Fruit fly (Drosophila melanogaster) whole organism, embryonic: ENCODE data around the gene CG7810.

Experiments
- Abd-B ChIP-seq: fragments of 200-800 bp; sonication (Bioruptor generic); optimal IDR thresholded peaks from 2 replicates; lab custom pipeline; 2018; ENCODE audit warnings: missing biosample characterization, mild to moderate bottlenecking, missing genetic modification characterization, moderate library complexity
- Aef1 ChIP-seq: fragments of 200-800 bp; sonication (Bioruptor generic); IDR thresholded peaks from 3 replicates; pipeline ENCODE4 v1.3.6; 2022; ENCODE audit warnings: missing biosample characterization, missing genetic modification characterization
- CG10209 ChIP-seq: fragments of 200-800 bp; sonication (Bioruptor generic); optimal IDR thresholded peaks from 3 replicates; lab custom pipeline; 2017; ENCODE audit warnings: missing biosample characterization, mild to moderate bottlenecking, missing genetic modification characterization, missing genetic modification reagents
- CG11085 ChIP-seq: fragments of 200-800 bp; sonication (Bioruptor generic); IDR thresholded peaks from 2 replicates; pipeline ENCODE4 v1.3.6; 2022; ENCODE audit warnings: missing biosample characterization, missing genetic modification characterization
- CG11247 ChIP-seq: fragments of 200-800 bp; sonication (Bioruptor generic); IDR thresholded peaks from 2 replicates; pipeline ENCODE4 v1.3.6; 2022; ENCODE audit warnings: missing biosample characterization, missing genetic modification characterization
- CG11695 ChIP-seq: fragments of 200-800 bp; sonication (Bioruptor generic); IDR thresholded peaks from 3 replicates; pipeline ENCODE4 v1.3.6; 2022; ENCODE audit warnings: missing biosample characterization, missing genetic modification characterization
- CG12391 ChIP-seq: fragments of 200-800 bp; sonication (Bioruptor generic); optimal IDR thresholded peaks from 3 replicates; lab custom pipeline; 2018; ENCODE audit warnings: missing biosample characterization, mild to moderate bottlenecking, missing genetic modification characterization, moderate library complexity
- CG14965 ChIP-seq: fragments of 200-800 bp; sonication (Bioruptor generic); optimal IDR thresholded peaks from 2 replicates; lab custom pipeline; 2016; ENCODE audit warnings: missing biosample characterization, missing genetic modification characterization, borderline replicate concordance
- CG15011 ChIP-seq: fragments of 200-800 bp; sonication (Bioruptor generic); optimal IDR thresholded peaks from 3 replicates; lab custom pipeline; 2018; ENCODE audit warnings: missing biosample characterization, mild to moderate bottlenecking, missing genetic modification characterization
- CG17186 ChIP-seq: fragments of 200-800 bp; sonication (Bioruptor generic); optimal IDR thresholded peaks from 3 replicates; lab custom pipeline; 2017; ENCODE audit warnings: missing biosample characterization, missing genetic modification reagents, missing genetic modification characterization
- CG18011 ChIP-seq: fragments of 200-800 bp; sonication (Bioruptor generic); optimal IDR thresholded peaks from 2 replicates; lab custom pipeline; 2017; ENCODE audit warnings: missing biosample characterization, missing genetic modification characterization, mild to moderate bottlenecking, moderate library complexity, missing genotype
- CG18599 ChIP-seq: fragments of 200-800 bp; sonication (Bioruptor generic); optimal IDR thresholded peaks from 3 replicates; lab custom pipeline; 2017; ENCODE audit warnings: missing biosample characterization, missing genetic modification characterization, mild to moderate bottlenecking, moderate library complexity, missing genetic modification reagents
- CG18619 ChIP-seq: fragments of 200-800 bp; sonication (Bioruptor generic); optimal IDR thresholded peaks from 3 replicates; lab custom pipeline; 2017; ENCODE audit warnings: missing biosample characterization, mild to moderate bottlenecking, missing genetic modification characterization
- CG31224 ChIP-seq: fragments of 200-800 bp; sonication (Bioruptor generic); IDR thresholded peaks from 2 replicates; pipeline ENCODE4 v1.3.6; 2022; ENCODE audit warnings: missing biosample characterization, missing genetic modification characterization
- CG6175 ChIP-seq: fragments of 200-800 bp; sonication (Bioruptor generic); IDR thresholded peaks from 3 replicates; pipeline ENCODE4 v1.3.6; 2022; ENCODE audit warnings: missing biosample characterization, missing genetic modification characterization
- CG6813 ChIP-seq: fragments of 200-800 bp; sonication (Bioruptor generic); optimal IDR thresholded peaks from 2 replicates; lab custom pipeline; 2017; ENCODE audit warnings: missing biosample characterization, missing genetic modification characterization, mild to moderate bottlenecking, moderate library complexity, missing genetic modification reagents
- CG7745 ChIP-seq: fragments of 200-800 bp; sonication (Bioruptor generic); optimal IDR thresholded peaks from 2 replicates; lab custom pipeline; 2018; ENCODE audit warnings: missing biosample characterization, mild to moderate bottlenecking, missing genetic modification characterization, moderate library complexity
- CHES-1-like ChIP-seq: fragments of 200-800 bp; sonication (Bioruptor generic); optimal IDR thresholded peaks from 2 replicates; lab custom pipeline; 2016; ENCODE audit warnings: missing biosample characterization, missing genetic modification characterization
- D19A ChIP-seq: fragments of 200-800 bp; optimal IDR thresholded peaks from 3 replicates; lab custom pipeline; 2019; ENCODE audit warnings: missing biosample characterization, mild to moderate bottlenecking, missing genetic modification characterization, moderate library complexity
- Dek ChIP-seq: fragments of 200-800 bp; sonication (Bioruptor generic); optimal IDR thresholded peaks from 3 replicates; lab custom pipeline; 2019; ENCODE audit warnings: missing biosample characterization, mild to moderate bottlenecking, missing genetic modification characterization, moderate library complexity
- Eip74EF ChIP-seq, 2 experiments: fragments of 200-800 bp in 1 of 2; fragments of >200 bp in 1 of 2; sonication (Bioruptor generic) in 1 of 2; optimal IDR thresholded peaks; 2 replicates each; lab custom pipeline; 2017 to 2019; ENCODE audit warnings: missing biosample characterization in 2 of 2, missing genetic modification characterization in 2 of 2, mild to moderate bottlenecking in 1 of 2, moderate library complexity in 1 of 2
- H2.0 ChIP-seq: fragments of 200-800 bp; sonication (Bioruptor generic); IDR thresholded peaks from 2 replicates; pipeline ENCODE4 v1.3.6; 2022; ENCODE audit warnings: missing biosample characterization, missing genetic modification characterization
- HLHmδ ChIP-seq: fragments of 200-800 bp; sonication (Bioruptor generic); optimal IDR thresholded peaks from 2 replicates; lab custom pipeline; 2018; ENCODE audit warnings: missing biosample characterization, mild to moderate bottlenecking, missing genetic modification characterization, moderate library complexity
- Jarid2 ChIP-seq: fragments of 200-800 bp; sonication (Bioruptor generic); optimal IDR thresholded peaks from 3 replicates; lab custom pipeline; 2017; ENCODE audit warnings: mild to moderate bottlenecking, missing biosample characterization, missing genetic modification reagents, missing genetic modification characterization
- Myb ChIP-seq: fragments of 200-800 bp; sonication (Bioruptor generic); optimal IDR thresholded peaks from 2 replicates; lab custom pipeline; 2016; ENCODE audit warnings: missing biosample characterization, missing genetic modification characterization
- NC2β ChIP-seq: fragments of 200-800 bp; sonication (Bioruptor generic); optimal IDR thresholded peaks from 2 replicates; lab custom pipeline; 2016; ENCODE audit warnings: missing biosample characterization, missing genetic modification characterization
- Nf-YC ChIP-seq: fragments of 200-800 bp; optimal IDR thresholded peaks from 3 replicates; lab custom pipeline; 2019; ENCODE audit warnings: missing biosample characterization, mild to moderate bottlenecking, missing genetic modification characterization, moderate library complexity
- Optix ChIP-seq: fragments of 200-800 bp; sonication (Bioruptor generic); IDR thresholded peaks from 3 replicates; pipeline ENCODE4 v1.3.6; 2022; ENCODE audit warnings: missing biosample characterization, missing genetic modification characterization
- Scr ChIP-seq: fragments of 200-800 bp; sonication (Bioruptor generic); IDR thresholded peaks from 2 replicates; pipeline ENCODE4 v1.3.6; 2022; ENCODE audit warnings: missing biosample characterization, missing genetic modification characterization; ENCODE audit not compliant: partially characterized antibody
- Side ChIP-seq: fragments of 200-800 bp; sonication (Bioruptor generic); optimal IDR thresholded peaks from 2 replicates; lab custom pipeline; 2016; ENCODE audit warnings: missing biosample characterization, missing genetic modification characterization
- Sry-β ChIP-seq: fragments of 200-800 bp; sonication (Bioruptor generic); optimal IDR thresholded peaks from 2 replicates; lab custom pipeline; 2018; ENCODE audit warnings: missing biosample characterization, mild to moderate bottlenecking, missing genetic modification characterization, moderate library complexity
- Taf1 ChIP-seq: fragments of 200-800 bp; sonication (Bioruptor generic); IDR thresholded peaks from 2 replicates; pipeline ENCODE4 v1.3.6; 2022; ENCODE audit warnings: missing biosample characterization, missing genetic modification characterization
- ap ChIP-seq: fragments of 200-800 bp; sonication (Bioruptor generic); IDR thresholded peaks from 2 replicates; pipeline ENCODE4 v1.3.6; 2022; ENCODE audit warnings: missing biosample characterization, missing genetic modification characterization
- bigmax ChIP-seq: fragments of 200-800 bp; sonication (Bioruptor generic); optimal IDR thresholded peaks from 2 replicates; lab custom pipeline; 2018; ENCODE audit warnings: missing biosample characterization, mild to moderate bottlenecking, missing genetic modification characterization
- crol ChIP-seq: fragments of 200-800 bp; sonication (Bioruptor generic); IDR thresholded peaks from 2 replicates; pipeline ENCODE4 v1.3.6; 2022; ENCODE audit warnings: missing biosample characterization, missing genetic modification characterization
- da ChIP-seq: fragments of 200-800 bp; sonication (Bioruptor generic); optimal IDR thresholded peaks from 2 replicates; lab custom pipeline; 2016; ENCODE audit warnings: missing biosample characterization, missing genetic modification characterization
- dan ChIP-seq: fragments of 200-800 bp; sonication (Bioruptor generic); IDR thresholded peaks from 2 replicates; pipeline ENCODE4 v1.3.6; 2022; ENCODE audit warnings: missing biosample characterization, missing genetic modification characterization
- disco-r ChIP-seq: fragments of 200-800 bp; sonication (Bioruptor generic); optimal IDR thresholded peaks from 2 replicates; lab custom pipeline; 2016; ENCODE audit warnings: missing biosample characterization, missing genetic modification characterization
- eve ChIP-seq, 2 experiments: fragments of >200 bp; optimal IDR thresholded peaks; 2 replicates each; lab custom pipeline; 2017; ENCODE audit warnings: missing biosample characterization in 2 of 2, missing genetic modification characterization in 2 of 2
- exex ChIP-seq: fragments of 200-800 bp; sonication (Bioruptor generic); optimal IDR thresholded peaks from 4 replicates; lab custom pipeline; 2018; ENCODE audit warnings: missing biosample characterization, mild to moderate bottlenecking, missing genetic modification characterization, moderate library complexity
- fd3F ChIP-seq: fragments of 200-800 bp; sonication (Bioruptor generic); optimal IDR thresholded peaks from 2 replicates; lab custom pipeline; 2018; ENCODE audit warnings: missing biosample characterization, mild to moderate bottlenecking, missing genetic modification characterization, moderate library complexity
- fd64A ChIP-seq: fragments of 200-800 bp; sonication (Bioruptor generic); optimal IDR thresholded peaks from 3 replicates; lab custom pipeline; 2018; ENCODE audit warnings: missing biosample characterization, mild to moderate bottlenecking, missing genetic modification characterization
- ind ChIP-seq: fragments of 200-800 bp; sonication (Bioruptor generic); optimal IDR thresholded peaks from 3 replicates; lab custom pipeline; 2016; ENCODE audit warnings: missing biosample characterization, missing genetic modification characterization
- jumu ChIP-seq: fragments of 200-800 bp; sonication (Bioruptor generic); optimal IDR thresholded peaks from 3 replicates; lab custom pipeline; 2016; ENCODE audit warnings: missing biosample characterization, missing genetic modification characterization
- nerfin-1 ChIP-seq: fragments of 200-800 bp; sonication (Bioruptor generic); optimal IDR thresholded peaks from 3 replicates; lab custom pipeline; 2019; ENCODE audit warnings: missing biosample characterization, mild to moderate bottlenecking, missing genetic modification characterization, moderate library complexity
- pho ChIP-seq: fragments of 200-800 bp; sonication (Bioruptor generic); optimal IDR thresholded peaks from 2 replicates; lab custom pipeline; 2016; ENCODE audit warnings: missing biosample characterization, missing genetic modification characterization
- row ChIP-seq: fragments of 200-800 bp; sonication (Bioruptor generic); IDR thresholded peaks from 3 replicates; pipeline ENCODE4 v1.3.6; 2022; ENCODE audit warnings: missing biosample characterization, missing genetic modification characterization
- tgo ChIP-seq: fragments of 200-800 bp; sonication (Bioruptor generic); IDR thresholded peaks from 3 replicates; pipeline ENCODE4 v1.3.6; 2022; ENCODE audit warnings: missing biosample characterization, missing genetic modification characterization
- tx ChIP-seq: fragments of 200-800 bp; sonication (Bioruptor generic); optimal IDR thresholded peaks from 2 replicates; lab custom pipeline; 2016; ENCODE audit warnings: missing biosample characterization, missing genetic modification characterization
- zen2 ChIP-seq: fragments of 200-800 bp; sonication (Bioruptor generic); IDR thresholded peaks from 3 replicates; pipeline ENCODE4 v1.3.6; 2022; ENCODE audit warnings: missing biosample characterization, missing genetic modification characterization; ENCODE audit not compliant: partially characterized antibody

Gene CG7810

DNA sequence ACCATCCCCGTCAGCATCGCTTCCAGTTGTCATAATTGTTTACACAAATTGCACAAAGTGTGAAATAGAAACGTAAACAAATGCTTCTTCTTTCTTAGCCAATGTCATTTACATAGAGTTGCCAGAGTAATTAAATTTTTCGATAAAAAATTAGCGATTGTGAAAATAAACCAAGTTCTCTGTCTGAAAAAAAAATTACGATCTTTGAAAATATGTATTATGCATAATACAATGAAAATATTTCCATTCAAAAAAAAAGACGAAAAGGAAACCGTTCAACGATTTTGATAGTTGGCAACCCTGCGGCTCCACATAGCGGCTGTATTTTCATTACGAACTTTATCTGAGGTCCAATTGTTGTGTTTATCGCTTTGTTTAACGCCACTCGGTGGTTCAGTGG, at the start of gene CG7810, which contains the start of gene CG7806 (continued):
- no peak for TF ChIP-seq dan (GFP tag; lab: Robert Waterston, UW)
- TF ChIP-seq crol: peak; percentile 58; the same call in 1 of the 2 replicates
- peak; percentile 79 for TF ChIP-seq Optix
- TF ChIP-seq CG31224 (GFP tag; lab: Robert Waterston, UW): peak; percentile 80
- TF ChIP-seq Sry-β (GFP tag; lab: Kevin White, UChicago): peak; percentile 24
- peak; percentile 78 for TF ChIP-seq CG18011
- TF ChIP-seq CG17186 (GFP tag; lab: Kevin White, UChicago): peak; percentile 69
- peak; percentile 69 for TF ChIP-seq CG11085
- TF ChIP-seq fd64A (GFP tag; lab: Kevin White, UChicago): peak; percentile 27
- peak; percentile 75 for TF ChIP-seq exex
- no peak for TF ChIP-seq HLHmδ
- TF ChIP-seq Scr (GFP tag; lab: Robert Waterston, UW): peak; percentile 56
- peak; percentile 88 for TF ChIP-seq fd3F (GFP tag; lab: Kevin White, UChicago)
- TF ChIP-seq Aef1: peak; percentile 85
- peak; percentile 85 for TF ChIP-seq nerfin-1 (tag; lab: Kevin White, UChicago)
- TF ChIP-seq D19A (tag; lab: Kevin White, UChicago): peak; percentile 78
- TF ChIP-seq CG7745 (tag; lab: Kevin White, UChicago): peak; percentile 39
- peak; percentile 69 for TF ChIP-seq ap (GFP tag; lab: Robert Waterston, UW)
- peak; percentile 88 for TF ChIP-seq H2.0 (GFP tag; lab: Robert Waterston, UW)
- peak; percentile 87 for TF ChIP-seq ind (GFP tag; lab: Kevin White, UChicago)
- TF ChIP-seq CG10209 (GFP tag; lab: Kevin White, UChicago): peak; percentile 85
- peak; percentile 97 for TF ChIP-seq row (GFP tag; lab: Robert Waterston, UW)
- TF ChIP-seq Side (GFP tag; lab: Kevin White, UChicago): peak; percentile 87
- TF ChIP-seq bigmax (GFP tag; lab: Kevin White, UChicago): peak; percentile 12
- TF ChIP-seq Jarid2 (GFP tag; lab: Kevin White, UChicago): peak; percentile 28
- TF ChIP-seq CG15011 (GFP tag; lab: Kevin White, UChicago): peak; percentile 74
- no peak for TF ChIP-seq CG18599 (GFP tag; lab: Kevin White, UChicago)
- TF ChIP-seq Myb: peak; percentile 77
- peak; percentile 80 for TF ChIP-seq da (GFP tag; lab: Kevin White, UChicago)
- TF ChIP-seq disco-r (GFP tag; lab: Kevin White, UChicago): peak; percentile 82
- peak; percentile 84 for TF ChIP-seq CG6813 (GFP tag; lab: Kevin White, UChicago)
- TF ChIP-seq tgo (GFP tag; lab: Robert Waterston, UW): peak; percentile 93
- TF ChIP-seq Taf1: peak; percentile 72
- TF ChIP-seq CG12391 (tag; lab: Kevin White, UChicago): peak; percentile 95
- TF ChIP-seq CHES-1-like (GFP tag; lab: Kevin White, UChicago): peak; percentile 94
- no peak for TF ChIP-seq CG14965 (GFP tag; lab: Kevin White, UChicago)
- no peak for TF ChIP-seq CG6175
- peak; percentile 85 for TF ChIP-seq jumu (GFP tag; lab: Kevin White, UChicago)
- peak; percentile 78 for TF ChIP-seq Nf-YC (tag; lab: Kevin White, UChicago)
- peak; percentile 88 for TF ChIP-seq CG11247 (GFP tag; lab: Robert Waterston, UW)
- peak; percentile 89 for TF ChIP-seq pho (GFP tag; lab: Kevin White, UChicago)
- peak; percentile 88 for TF ChIP-seq NC2β (GFP tag; lab: Kevin White, UChicago)
- TF ChIP-seq tx (GFP tag; lab: Kevin White, UChicago): peak; percentile 86
- peak; percentile 86 for TF ChIP-seq Dek (tag; lab: Kevin White, UChicago)
- TF ChIP-seq CG11695 (GFP tag; lab: Robert Waterston, UW): peak; percentile 94
- TF ChIP-seq CG18619 (GFP tag; lab: Kevin White, UChicago): peak; percentile 84
- no peak for TF ChIP-seq eve (GFP tag; optimal IDR thresholded peaks at IDR 0.05; lab: Kevin White, UChicago)
- TF ChIP-seq Abd-B (GFP tag; lab: Kevin White, UChicago): peak; percentile 89
- TF ChIP-seq zen2: no peak
- TF ChIP-seq Eip74EF (GFP tag; optimal IDR thresholded peaks at IDR 0.05; lab: Kevin White, UChicago): peak in 1 of 2 experiments; percentile 88
